Worm (Caenorhabditis elegans) whole organism, early embryonic: Measurements from ENCODE around the gene pkhm-2.

Experiments used
- aly-1 ChIP-seq: sonication (generic microtip); optimal IDR thresholded peaks from 2 replicates; lab custom pipeline; 2016; ENCODE audit warnings: missing genetic modification characterization, missing compliant biosample characterization
- ama-1 ChIP-seq: fragments of 150-350 bp; optimal IDR thresholded peaks from 2 replicates; lab custom pipeline; 2014
- ets-7 ChIP-seq: sonication (generic microtip); optimal IDR thresholded peaks from 2 replicates; lab custom pipeline; 2016; ENCODE audit warnings: missing genotype, missing genetic modification characterization, missing compliant biosample characterization
- flt-1 ChIP-seq: fragments of 200-800 bp; sonication (Bioruptor generic); IDR thresholded peaks from 2 replicates; pipeline ENCODE4 v1.3.6; 2022; ENCODE audit warnings: missing genetic modification characterization, missing compliant biosample characterization
- hmbx-1 ChIP-seq: sonication (generic microtip); optimal IDR thresholded peaks from 2 replicates; lab custom pipeline; 2016; ENCODE audit warnings: mild to moderate bottlenecking, missing genetic modification characterization, missing compliant biosample characterization
- scrt-1 ChIP-seq: fragments of 200-800 bp; sonication (Bioruptor generic); IDR thresholded peaks from 2 replicates; pipeline ENCODE4 v1.3.6; 2022; ENCODE audit warnings: missing genetic modification characterization, missing compliant biosample characterization
- tbx-11 ChIP-seq: fragments of 200-800 bp; sonication (Bioruptor generic); IDR thresholded peaks from 2 replicates; pipeline ENCODE4 v1.3.6; 2022; ENCODE audit warnings: missing genetic modification characterization, missing compliant biosample characterization
- tra-4 ChIP-seq: sonication (generic microtip); optimal IDR thresholded peaks from 2 replicates; lab custom pipeline; 2017; ENCODE audit warnings: missing genetic modification characterization, missing compliant biosample characterization

DNA sequence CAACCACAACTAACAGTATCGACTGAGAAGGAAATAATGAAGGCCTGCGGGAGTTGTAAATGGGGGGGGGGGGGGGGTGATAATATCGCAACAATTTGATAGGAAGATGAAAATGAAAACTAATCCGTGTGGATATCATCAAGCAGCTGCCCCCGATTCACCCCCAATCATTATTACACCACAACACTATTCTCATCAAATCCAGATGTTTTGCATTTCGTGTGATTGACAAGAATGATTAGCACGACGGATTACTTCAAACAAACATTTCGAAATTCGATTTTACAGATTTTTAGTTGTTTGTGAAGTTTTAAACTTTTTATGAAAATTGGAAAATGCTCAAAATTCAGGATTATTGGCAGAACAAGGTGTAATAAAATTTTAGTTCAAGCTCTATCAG lies 42.9 kb upstream of the pkhm-2 start:
- TF ChIP-seq ama-1 (lab: Kevin White, UChicago) (no peak), hmbx-1 (tag; lab: Kevin White, UChicago) (no peak), flt-1 (GFP tag; lab: Robert Waterston, UW) (no peak), ets-7 (tag; lab: Kevin White, UChicago) (no peak), tra-4 (tag; lab: Kevin White, UChicago) (no peak), aly-1 (no peak), tbx-11 (GFP tag; lab: Robert Waterston, UW) (no peak), scrt-1 (GFP tag; lab: Robert Waterston, UW) (no peak)
